Worm (Caenorhabditis elegans): ENCODE data around the gene csr-1.

- no peak for TF ChIP-seq lin-15B (tag; optimal IDR thresholded peaks at IDR 0.05)
- TF ChIP-seq nfya-1 (tag; optimal IDR thresholded peaks at IDR 0.05; ENCODE audit: insufficient read depth): no peak
These were observed 30.0 kb downstream of the csr-1 start, which contains the start of gene mec-17 for ce11 chrIV:7987083-7987482.
